Fruit fly (Drosophila melanogaster) whole organism, embryonic: ENCODE data around the gene CG42673.

Experiments
- Atf6 ChIP-seq: fragments of 200-800 bp; sonication (Bioruptor generic); IDR thresholded peaks from 2 replicates; pipeline ENCODE4 v1.3.6; 2022; ENCODE audit warnings: missing biosample characterization, missing genetic modification characterization
- Bgb ChIP-seq: fragments of 200-800 bp; sonication (Bioruptor generic); IDR thresholded peaks from 2 replicates; pipeline ENCODE4 v1.3.6; 2022; ENCODE audit warnings: missing biosample characterization, missing genetic modification characterization; ENCODE audit not compliant: partially characterized antibody
- CG10147 ChIP-seq: fragments of 200-800 bp; sonication (Bioruptor generic); optimal IDR thresholded peaks from 2 replicates; lab custom pipeline; 2019; ENCODE audit warnings: missing biosample characterization, mild to moderate bottlenecking, missing genetic modification characterization, moderate library complexity
- CG10209 ChIP-seq: fragments of 200-800 bp; sonication (Bioruptor generic); optimal IDR thresholded peaks from 3 replicates; lab custom pipeline; 2017; ENCODE audit warnings: missing biosample characterization, mild to moderate bottlenecking, missing genetic modification characterization, missing genetic modification reagents
- CG10431 ChIP-seq: fragments of 200-800 bp; sonication (Bioruptor generic); optimal IDR thresholded peaks from 3 replicates; lab custom pipeline; 2018; ENCODE audit warnings: missing biosample characterization, mild to moderate bottlenecking, missing genetic modification characterization
- CG12659 ChIP-seq: fragments of 200-800 bp; sonication (Bioruptor generic); optimal IDR thresholded peaks from 3 replicates; lab custom pipeline; 2017; ENCODE audit warnings: mild to moderate bottlenecking, missing biosample characterization, missing genetic modification reagents, missing genetic modification characterization
- CG13287 ChIP-seq: fragments of 200-800 bp; sonication (Bioruptor generic); IDR thresholded peaks from 2 replicates; pipeline ENCODE4 v1.3.6; 2022; ENCODE audit warnings: missing biosample characterization, missing genetic modification characterization; ENCODE audit not compliant: partially characterized antibody
- CG13296 ChIP-seq: fragments of 200-800 bp; sonication (Bioruptor generic); optimal IDR thresholded peaks from 3 replicates; lab custom pipeline; 2018; ENCODE audit warnings: missing biosample characterization, mild to moderate bottlenecking, missing genetic modification characterization
- CG13624 ChIP-seq: fragments of 200-800 bp; sonication (Bioruptor generic); optimal IDR thresholded peaks from 2 replicates; lab custom pipeline; 2016; ENCODE audit warnings: missing biosample characterization, missing genetic modification characterization
- CG15269 ChIP-seq: fragments of 200-800 bp; sonication (Bioruptor generic); optimal IDR thresholded peaks from 2 replicates; lab custom pipeline; 2018; ENCODE audit warnings: missing biosample characterization, mild to moderate bottlenecking, missing genetic modification characterization, moderate library complexity
- CG2678 ChIP-seq: fragments of 200-800 bp; sonication (Bioruptor generic); optimal IDR thresholded peaks from 3 replicates; lab custom pipeline; 2019; ENCODE audit warnings: missing biosample characterization, mild to moderate bottlenecking, missing genetic modification characterization, moderate library complexity
- CG2712 ChIP-seq: fragments of 200-800 bp; optimal IDR thresholded peaks from 3 replicates; lab custom pipeline; 2019; ENCODE audit warnings: missing biosample characterization, mild to moderate bottlenecking, missing genetic modification characterization, moderate library complexity
- CG3163 ChIP-seq: fragments of 200-800 bp; sonication (Bioruptor generic); optimal IDR thresholded peaks from 3 replicates; lab custom pipeline; 2016; ENCODE audit warnings: missing biosample characterization, missing genetic modification characterization
- CG4424 ChIP-seq: fragments of 200-800 bp; sonication (Bioruptor generic); optimal IDR thresholded peaks from 3 replicates; lab custom pipeline; 2016; ENCODE audit warnings: missing biosample characterization, missing genetic modification characterization
- CG4617 ChIP-seq: fragments of 200-800 bp; sonication (Bioruptor generic); optimal IDR thresholded peaks from 3 replicates; lab custom pipeline; 2016; ENCODE audit warnings: missing biosample characterization, missing genetic modification characterization, borderline replicate concordance
- CG7987 ChIP-seq: fragments of 200-800 bp; sonication (Bioruptor generic); optimal IDR thresholded peaks from 2 replicates; lab custom pipeline; 2018; ENCODE audit warnings: missing biosample characterization, mild to moderate bottlenecking, missing genetic modification characterization, moderate library complexity
- CG8388 ChIP-seq: fragments of 200-800 bp; sonication (Bioruptor generic); optimal IDR thresholded peaks from 2 replicates; lab custom pipeline; 2019; ENCODE audit warnings: missing biosample characterization, mild to moderate bottlenecking, missing genetic modification characterization, moderate library complexity
- CG8924 ChIP-seq: fragments of 200-800 bp; optimal IDR thresholded peaks from 3 replicates; lab custom pipeline; 2019; ENCODE audit warnings: missing biosample characterization, mild to moderate bottlenecking, missing genetic modification characterization, moderate library complexity
- CrebB ChIP-seq: fragments of 200-800 bp; sonication (Bioruptor generic); optimal IDR thresholded peaks from 3 replicates; lab custom pipeline; 2018; ENCODE audit warnings: missing biosample characterization, mild to moderate bottlenecking, missing genetic modification characterization
- D19A ChIP-seq: fragments of 200-800 bp; optimal IDR thresholded peaks from 3 replicates; lab custom pipeline; 2019; ENCODE audit warnings: missing biosample characterization, mild to moderate bottlenecking, missing genetic modification characterization, moderate library complexity
- Dad ChIP-seq: fragments of 200-800 bp; sonication (Bioruptor generic); optimal IDR thresholded peaks from 3 replicates; lab custom pipeline; 2016; ENCODE audit warnings: missing biosample characterization, missing genetic modification characterization
- Deaf1 ChIP-seq: fragments of 200-800 bp; optimal IDR thresholded peaks from 3 replicates; lab custom pipeline; 2019; ENCODE audit warnings: missing biosample characterization, mild to moderate bottlenecking, missing genetic modification characterization, moderate library complexity
- Drgx ChIP-seq: fragments of 200-800 bp; sonication (Bioruptor generic); IDR thresholded peaks from 2 replicates; pipeline ENCODE4 v1.3.6; 2022; ENCODE audit warnings: missing biosample characterization, missing genetic modification characterization
- Eip74EF ChIP-seq, 2 experiments: fragments of 200-800 bp in 1 of 2; fragments of >200 bp in 1 of 2; sonication (Bioruptor generic) in 1 of 2; optimal IDR thresholded peaks; 2 replicates each; lab custom pipeline; 2017 to 2019; ENCODE audit warnings: missing biosample characterization in 2 of 2, missing genetic modification characterization in 2 of 2, mild to moderate bottlenecking in 1 of 2, moderate library complexity in 1 of 2
- Elba2 ChIP-seq: fragments of 200-800 bp; sonication (Bioruptor generic); optimal IDR thresholded peaks from 3 replicates; lab custom pipeline; 2016; ENCODE audit warnings: missing biosample characterization, missing genetic modification characterization
- H15 ChIP-seq: fragments of 200-800 bp; sonication (Bioruptor generic); IDR thresholded peaks from 3 replicates; pipeline ENCODE4 v1.3.6; 2022; ENCODE audit warnings: missing biosample characterization, missing genetic modification characterization
- Hmr ChIP-seq: fragments of 200-800 bp; sonication (Bioruptor generic); optimal IDR thresholded peaks from 3 replicates; lab custom pipeline; 2017; ENCODE audit warnings: mild to moderate bottlenecking, missing biosample characterization, missing genetic modification reagents, missing genetic modification characterization
- Opbp ChIP-seq: fragments of 200-800 bp; sonication (Bioruptor generic); IDR thresholded peaks from 3 replicates; pipeline ENCODE4 v1.3.6; 2022; ENCODE audit warnings: missing biosample characterization, missing genetic modification characterization; ENCODE audit not compliant: partially characterized antibody
- Scr ChIP-seq: fragments of 200-800 bp; sonication (Bioruptor generic); IDR thresholded peaks from 2 replicates; pipeline ENCODE4 v1.3.6; 2022; ENCODE audit warnings: missing biosample characterization, missing genetic modification characterization; ENCODE audit not compliant: partially characterized antibody
- Ssrp ChIP-seq: fragments of 200-800 bp; sonication (Bioruptor generic); optimal IDR thresholded peaks from 2 replicates; lab custom pipeline; 2018; ENCODE audit warnings: missing biosample characterization, mild to moderate bottlenecking, missing genetic modification characterization, moderate library complexity
- bcd ChIP-seq: fragments of 200-800 bp; sonication (Bioruptor generic); optimal IDR thresholded peaks from 2 replicates; lab custom pipeline; 2017; ENCODE audit warnings: missing biosample characterization, mild to moderate bottlenecking, missing genetic modification characterization
- caup ChIP-seq: fragments of 200-800 bp; sonication (Bioruptor generic); optimal IDR thresholded peaks from 3 replicates; lab custom pipeline; 2017; ENCODE audit warnings: missing biosample characterization, mild to moderate bottlenecking, missing genetic modification characterization, moderate library complexity; ENCODE audit not compliant: severe bottlenecking
- chif ChIP-seq, 2 experiments: fragments of 200-800 bp; sonication (Bioruptor generic); optimal IDR thresholded peaks; 3 replicates each; lab custom pipeline; 2016; ENCODE audit warnings: missing biosample characterization in 2 of 2, missing genetic modification characterization in 2 of 2
- danr ChIP-seq: fragments of 200-800 bp; sonication (Bioruptor generic); IDR thresholded peaks from 2 replicates; pipeline ENCODE4 v1.3.6; 2022; ENCODE audit warnings: missing biosample characterization, missing genetic modification characterization
- emc ChIP-seq: fragments of 200-800 bp; sonication (Bioruptor generic); optimal IDR thresholded peaks from 2 replicates; lab custom pipeline; 2016; ENCODE audit warnings: missing biosample characterization, missing genetic modification characterization
- fd96Cb ChIP-seq: fragments of 200-800 bp; sonication (Bioruptor generic); optimal IDR thresholded peaks from 2 replicates; lab custom pipeline; 2018; ENCODE audit warnings: missing biosample characterization, mild to moderate bottlenecking, missing genetic modification characterization, moderate library complexity
- ftz-f1 ChIP-seq: fragments of 200-800 bp; sonication (Bioruptor generic); optimal IDR thresholded peaks from 2 replicates; lab custom pipeline; 2016; ENCODE audit warnings: missing biosample characterization, missing genetic modification characterization
- fu2 ChIP-seq: fragments of 200-800 bp; sonication (Bioruptor generic); optimal IDR thresholded peaks from 2 replicates; lab custom pipeline; 2016; ENCODE audit warnings: missing biosample characterization, missing genetic modification characterization
- gem ChIP-seq: fragments of 200-800 bp; sonication (Bioruptor generic); optimal IDR thresholded peaks from 2 replicates; lab custom pipeline; 2019; ENCODE audit warnings: missing biosample characterization, mild to moderate bottlenecking, missing genetic modification characterization, moderate library complexity
- ken ChIP-seq: fragments of 200-800 bp; sonication (Bioruptor generic); IDR thresholded peaks from 3 replicates; pipeline ENCODE4 v1.3.6; 2022; ENCODE audit warnings: missing biosample characterization, missing genetic modification characterization
- knrl ChIP-seq: fragments of 200-800 bp; sonication (Bioruptor generic); IDR thresholded peaks from 3 replicates; pipeline ENCODE4 v1.3.6; 2022; ENCODE audit warnings: missing biosample characterization, missing genetic modification characterization; ENCODE audit not compliant: partially characterized antibody
- pfk ChIP-seq: fragments of 200-800 bp; sonication (Bioruptor generic); optimal IDR thresholded peaks from 2 replicates; lab custom pipeline; 2018; ENCODE audit warnings: missing biosample characterization, mild to moderate bottlenecking, missing genetic modification characterization, moderate library complexity
- pho ChIP-seq: fragments of 200-800 bp; sonication (Bioruptor generic); optimal IDR thresholded peaks from 2 replicates; lab custom pipeline; 2016; ENCODE audit warnings: missing biosample characterization, missing genetic modification characterization
- twi ChIP-seq: fragments of 200-800 bp; optimal IDR thresholded peaks from 2 replicates; lab custom pipeline; 2019; ENCODE audit warnings: missing biosample characterization, mild to moderate bottlenecking, missing genetic modification characterization, moderate library complexity
- wdn ChIP-seq: fragments of 200-800 bp; sonication (Bioruptor generic); IDR thresholded peaks from 2 replicates; pipeline ENCODE4 v1.3.6; 2022; ENCODE audit warnings: missing biosample characterization, missing genetic modification characterization
- z ChIP-seq: fragments of 200-800 bp; sonication (Bioruptor generic); IDR thresholded peaks from 3 replicates; pipeline ENCODE4 v1.3.6; 2022; ENCODE audit warnings: missing biosample characterization, missing genetic modification characterization
- zfh1 ChIP-seq: fragments of 200-800 bp; sonication (Bioruptor generic); IDR thresholded peaks from 3 replicates; pipeline ENCODE4 v1.3.6; 2022; ENCODE audit warnings: missing biosample characterization, missing genetic modification characterization

The CG42673 gene

DNA sequence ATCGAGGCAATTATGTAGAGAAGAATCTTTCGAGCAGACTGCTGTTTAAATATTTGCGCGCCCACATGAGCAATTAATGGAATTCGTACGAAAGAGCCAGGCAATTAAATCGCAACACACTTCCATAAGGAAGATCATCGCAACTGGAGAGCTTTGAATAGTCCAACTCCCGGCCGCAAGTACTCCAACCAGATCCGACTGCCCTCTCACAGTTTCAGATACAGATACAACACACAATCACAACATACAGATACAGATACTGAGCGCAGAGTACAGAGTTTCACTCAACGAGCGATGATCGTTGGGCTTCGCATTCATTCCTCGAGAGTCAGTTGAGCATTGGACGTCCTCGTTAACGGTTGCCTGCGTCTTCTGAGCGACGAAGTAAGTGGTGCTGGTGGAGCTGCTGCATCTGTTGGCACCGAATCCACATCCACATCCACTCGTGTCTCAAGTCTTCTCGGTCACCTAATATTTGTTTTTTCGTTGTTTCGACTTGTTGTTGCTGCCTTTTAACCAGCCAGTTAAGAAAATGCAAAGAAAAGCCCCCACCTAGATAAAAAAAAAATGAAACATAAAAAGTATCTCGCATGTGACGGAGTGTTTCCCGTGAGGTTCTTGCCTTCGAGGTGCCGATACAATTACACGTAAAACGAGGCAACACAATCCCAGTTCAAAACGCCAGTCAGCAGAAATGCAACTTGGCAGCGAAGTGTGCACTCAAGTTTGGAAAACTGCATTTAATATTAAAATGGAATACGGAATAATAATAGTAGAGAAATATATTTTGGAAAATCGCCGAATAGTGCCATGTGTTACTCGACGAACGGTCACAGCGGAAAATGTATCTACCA is 67.8 kb downstream of the CG42673 start, which contains the start of gene LanB2 (continued):
- TF ChIP-seq Hmr (GFP tag; lab: Kevin White, UChicago) (peak; percentile 39), CG8388 (GFP tag; lab: Kevin White, UChicago) (no peak), twi (tag; lab: Kevin White, UChicago) (no peak), CG2678 (tag; lab: Kevin White, UChicago) (peak; percentile 15), Bgb (no peak), danr (no peak), fd96Cb (tag; lab: Kevin White, UChicago) (no peak), CG15269 (tag; lab: Kevin White, UChicago) (no peak), CG13624 (no peak), knrl (no peak), fu2 (GFP tag; lab: Kevin White, UChicago) (no peak), CG4424 (GFP tag; lab: Kevin White, UChicago) (no peak), Atf6 (peak; percentile 46; the same call in 1 of the 2 replicates), CG7987 (peak; percentile 16), wdn (GFP tag; lab: Robert Waterston, UW) (no peak), CG8924 (tag; lab: Kevin White, UChicago) (peak; percentile 18), D19A (tag; lab: Kevin White, UChicago) (no peak), CG10147 (GFP tag; lab: Kevin White, UChicago) (no peak), z (peak; percentile 99), CG4617 (no peak), gem (tag; lab: Kevin White, UChicago) (no peak), ken (GFP tag; lab: Robert Waterston, UW) (no peak), CG3163 (GFP tag; lab: Kevin White, UChicago) (no peak), pho (GFP tag; lab: Kevin White, UChicago) (no peak), Ssrp (tag; lab: Kevin White, UChicago) (no peak), chif (GFP tag; optimal IDR thresholded peaks at IDR 0.05; lab: Kevin White, UChicago) (no peak), caup (GFP tag; lab: Kevin White, UChicago) (peak; percentile 28), H15 (no peak), CG10209 (GFP tag; lab: Kevin White, UChicago) (no peak), CG13296 (GFP tag; lab: Kevin White, UChicago) (peak; percentile 10), ftz-f1 (GFP tag; lab: Kevin White, UChicago) (no peak), Eip74EF (GFP tag; optimal IDR thresholded peaks at IDR 0.05; lab: Kevin White, UChicago) (no peak), Elba2 (GFP tag; lab: Kevin White, UChicago) (no peak), CrebB (tag; lab: Kevin White, UChicago) (peak; percentile 64), emc (GFP tag; lab: Kevin White, UChicago) (no peak), CG10431 (GFP tag; lab: Kevin White, UChicago) (no peak), CG2712 (tag; lab: Kevin White, UChicago) (peak; percentile 17), Opbp (GFP tag; lab: Robert Waterston, UW) (peak; percentile 61; the same call in 2 of the 3 replicates), Deaf1 (tag; lab: Kevin White, UChicago) (peak; percentile 87), Drgx (GFP tag; lab: Robert Waterston, UW) (0 out of 2 replicates have a peak, but pooled peaks have one; percentile 13), pfk (GFP tag; lab: Kevin White, UChicago) (no peak), bcd (no peak), Dad (GFP tag; lab: Kevin White, UChicago) (no peak), zfh1 (GFP tag; lab: Robert Waterston, UW) (0 out of 3 replicates have a peak, but pooled peaks have one; percentile 52), Scr (GFP tag; lab: Robert Waterston, UW) (0 out of 2 replicates have a peak, but pooled peaks have one; percentile 20), CG13287 (GFP tag; lab: Robert Waterston, UW) (peak; percentile 39; the same call in 1 of the 2 replicates), CG12659 (GFP tag; lab: Kevin White, UChicago) (no peak)
